Fruit fly (Drosophila melanogaster) whole organism, embryonic: ENCODE data around the gene Polr1C.

ENCODE experiments used
- Atf-2 ChIP-seq: fragments of 200-800 bp; sonication (Bioruptor generic); optimal IDR thresholded peaks from 2 replicates; lab custom pipeline; 2016; ENCODE audit warnings: missing biosample characterization, missing genetic modification characterization
- Bgb ChIP-seq: fragments of 200-800 bp; sonication (Bioruptor generic); IDR thresholded peaks from 2 replicates; pipeline ENCODE4 v1.3.6; 2022; ENCODE audit warnings: missing biosample characterization, missing genetic modification characterization; ENCODE audit not compliant: partially characterized antibody
- CG11085 ChIP-seq: fragments of 200-800 bp; sonication (Bioruptor generic); IDR thresholded peaks from 2 replicates; pipeline ENCODE4 v1.3.6; 2022; ENCODE audit warnings: missing biosample characterization, missing genetic modification characterization
- CG14667 ChIP-seq: fragments of 200-800 bp; sonication (Bioruptor generic); IDR thresholded peaks from 2 replicates; pipeline ENCODE4 v1.3.6; 2022; ENCODE audit warnings: missing biosample characterization, missing genetic modification characterization
- CG15011 ChIP-seq: fragments of 200-800 bp; sonication (Bioruptor generic); optimal IDR thresholded peaks from 3 replicates; lab custom pipeline; 2018; ENCODE audit warnings: missing biosample characterization, mild to moderate bottlenecking, missing genetic modification characterization
- CG16779 ChIP-seq: fragments of 200-800 bp; sonication (Bioruptor generic); IDR thresholded peaks from 2 replicates; pipeline ENCODE4 v1.3.6; 2022; ENCODE audit warnings: missing biosample characterization, missing genetic modification characterization
- CG16863 ChIP-seq: fragments of 200-800 bp; sonication (Bioruptor generic); optimal IDR thresholded peaks from 3 replicates; lab custom pipeline; 2016; ENCODE audit warnings: missing biosample characterization, missing genetic modification characterization
- CG17912 ChIP-seq: fragments of 200-800 bp; sonication (Bioruptor generic); optimal IDR thresholded peaks from 2 replicates; lab custom pipeline; 2018; ENCODE audit warnings: missing biosample characterization, mild to moderate bottlenecking, missing genetic modification characterization
- CG1792 ChIP-seq: fragments of 200-800 bp; sonication (Bioruptor generic); optimal IDR thresholded peaks from 2 replicates; lab custom pipeline; 2016; ENCODE audit warnings: missing biosample characterization, missing genetic modification characterization
- CG2120 ChIP-seq: fragments of 200-800 bp; sonication (Bioruptor generic); optimal IDR thresholded peaks from 3 replicates; lab custom pipeline; 2016; ENCODE audit warnings: missing biosample characterization, missing genetic modification characterization
- CG2712 ChIP-seq: fragments of 200-800 bp; optimal IDR thresholded peaks from 3 replicates; lab custom pipeline; 2019; ENCODE audit warnings: missing biosample characterization, mild to moderate bottlenecking, missing genetic modification characterization, moderate library complexity
- CG31224 ChIP-seq: fragments of 200-800 bp; sonication (Bioruptor generic); IDR thresholded peaks from 2 replicates; pipeline ENCODE4 v1.3.6; 2022; ENCODE audit warnings: missing biosample characterization, missing genetic modification characterization
- CG31441 ChIP-seq: fragments of 200-800 bp; sonication (Bioruptor generic); IDR thresholded peaks from 2 replicates; pipeline ENCODE4 v1.3.6; 2022; ENCODE audit warnings: missing biosample characterization, missing genetic modification characterization
- CG33557 ChIP-seq: fragments of 200-800 bp; sonication (Bioruptor generic); optimal IDR thresholded peaks from 2 replicates; lab custom pipeline; 2019; ENCODE audit warnings: missing biosample characterization, mild to moderate bottlenecking, missing genetic modification characterization, moderate library complexity
- CG34422 ChIP-seq: fragments of 200-800 bp; sonication (Bioruptor generic); IDR thresholded peaks from 3 replicates; pipeline ENCODE4 v1.3.6; 2022; ENCODE audit warnings: missing biosample characterization, missing genetic modification characterization
- CG3838 ChIP-seq: fragments of 200-800 bp; sonication (Bioruptor generic); optimal IDR thresholded peaks from 3 replicates; lab custom pipeline; 2016; ENCODE audit warnings: missing biosample characterization, missing genetic modification characterization
- CG7271 ChIP-seq: fragments of 200-800 bp; sonication (Bioruptor generic); optimal IDR thresholded peaks from 2 replicates; lab custom pipeline; 2018; ENCODE audit warnings: missing biosample characterization, mild to moderate bottlenecking, missing genetic modification characterization, moderate library complexity
- CrebB ChIP-seq: fragments of 200-800 bp; sonication (Bioruptor generic); optimal IDR thresholded peaks from 3 replicates; lab custom pipeline; 2018; ENCODE audit warnings: missing biosample characterization, mild to moderate bottlenecking, missing genetic modification characterization
- Dfd ChIP-seq, 2 experiments: fragments of >200 bp; optimal IDR thresholded peaks; 2 replicates each; lab custom pipeline; 2017; ENCODE audit warnings: missing biosample characterization in 2 of 2, missing genetic modification characterization in 2 of 2
- E2f2 ChIP-seq: fragments of 200-800 bp; sonication (Bioruptor generic); IDR thresholded peaks from 2 replicates; pipeline ENCODE4 v1.3.6; 2022; ENCODE audit warnings: missing biosample characterization, missing genetic modification characterization
- Fer1 ChIP-seq: fragments of 200-800 bp; sonication (Bioruptor generic); optimal IDR thresholded peaks from 2 replicates; lab custom pipeline; 2017; ENCODE audit warnings: missing biosample characterization, mild to moderate bottlenecking, missing genetic modification characterization
- Hr3 ChIP-seq: fragments of 200-800 bp; sonication (Bioruptor generic); optimal IDR thresholded peaks from 3 replicates; lab custom pipeline; 2016; ENCODE audit warnings: missing biosample characterization, missing genetic modification characterization
- Mes4 ChIP-seq: fragments of 200-800 bp; sonication (Bioruptor generic); optimal IDR thresholded peaks from 2 replicates; lab custom pipeline; 2016; ENCODE audit warnings: missing biosample characterization, missing genetic modification characterization
- Opbp ChIP-seq: fragments of 200-800 bp; sonication (Bioruptor generic); IDR thresholded peaks from 3 replicates; pipeline ENCODE4 v1.3.6; 2022; ENCODE audit warnings: missing biosample characterization, missing genetic modification characterization; ENCODE audit not compliant: partially characterized antibody
- PHDP ChIP-seq: fragments of 200-800 bp; sonication (Bioruptor generic); optimal IDR thresholded peaks from 3 replicates; lab custom pipeline; 2018; ENCODE audit warnings: missing biosample characterization, mild to moderate bottlenecking, missing genetic modification characterization, moderate library complexity
- ap ChIP-seq: fragments of 200-800 bp; sonication (Bioruptor generic); IDR thresholded peaks from 2 replicates; pipeline ENCODE4 v1.3.6; 2022; ENCODE audit warnings: missing biosample characterization, missing genetic modification characterization
- bcd ChIP-seq: fragments of 200-800 bp; sonication (Bioruptor generic); optimal IDR thresholded peaks from 2 replicates; lab custom pipeline; 2017; ENCODE audit warnings: missing biosample characterization, mild to moderate bottlenecking, missing genetic modification characterization
- bowl ChIP-seq: fragments of 200-800 bp; sonication (Bioruptor generic); IDR thresholded peaks from 2 replicates; pipeline ENCODE4 v1.3.6; 2022; ENCODE audit warnings: missing biosample characterization, missing genetic modification characterization
- ci ChIP-seq: fragments of 200-800 bp; sonication (Bioruptor generic); IDR thresholded peaks from 3 replicates; pipeline ENCODE4 v1.3.6; 2022; ENCODE audit warnings: missing biosample characterization, missing genetic modification characterization
- dpn ChIP-seq, 2 experiments: fragments of 200-800 bp; sonication (Bioruptor generic); optimal IDR thresholded peaks; 3 replicates each; lab custom pipeline; 2016; ENCODE audit warnings: missing biosample characterization in 2 of 2, missing genetic modification characterization in 2 of 2
- en ChIP-seq: fragments of 200-800 bp; sonication (Bioruptor generic); optimal IDR thresholded peaks from 2 replicates; lab custom pipeline; 2016; ENCODE audit warnings: missing biosample characterization, missing genetic modification characterization
- exex ChIP-seq: fragments of 200-800 bp; sonication (Bioruptor generic); optimal IDR thresholded peaks from 4 replicates; lab custom pipeline; 2018; ENCODE audit warnings: missing biosample characterization, mild to moderate bottlenecking, missing genetic modification characterization, moderate library complexity
- ftz-f1 ChIP-seq: fragments of 200-800 bp; sonication (Bioruptor generic); optimal IDR thresholded peaks from 2 replicates; lab custom pipeline; 2016; ENCODE audit warnings: missing biosample characterization, missing genetic modification characterization
- gce ChIP-seq: fragments of 200-800 bp; sonication (Bioruptor generic); IDR thresholded peaks from 3 replicates; pipeline ENCODE4 v1.3.6; 2022; ENCODE audit warnings: missing biosample characterization, missing genetic modification characterization
- h ChIP-seq: fragments of >200 bp; optimal IDR thresholded peaks from 2 replicates; lab custom pipeline; 2017
- ham ChIP-seq: fragments of 200-800 bp; sonication (Bioruptor generic); IDR thresholded peaks from 2 replicates; pipeline ENCODE4 v1.3.6; 2022; ENCODE audit warnings: missing biosample characterization, missing genetic modification characterization
- kay ChIP-seq: fragments of 200-800 bp; sonication (Bioruptor generic); optimal IDR thresholded peaks from 2 replicates; lab custom pipeline; 2016; ENCODE audit warnings: missing biosample characterization, missing genetic modification characterization
- mam ChIP-seq: fragments of 200-800 bp; sonication (Bioruptor generic); optimal IDR thresholded peaks from 3 replicates; lab custom pipeline; 2016; ENCODE audit warnings: missing biosample characterization, missing genetic modification characterization
- tll ChIP-seq, 2 experiments: fragments of 200-800 bp in 1 of 2; fragments of >200 bp in 1 of 2; sonication (Bioruptor generic) in 1 of 2; optimal IDR thresholded peaks; 2 replicates each; lab custom pipeline; 2017 to 2019; ENCODE audit warnings: missing biosample characterization in 2 of 2, missing genetic modification characterization in 2 of 2, mild to moderate bottlenecking in 1 of 2, moderate library complexity in 1 of 2
- vvl ChIP-seq: fragments of 200-800 bp; sonication (Bioruptor generic); IDR thresholded peaks from 2 replicates; pipeline ENCODE4 v1.3.6; 2022; ENCODE audit warnings: missing biosample characterization, missing genetic modification characterization
- z ChIP-seq: fragments of 200-800 bp; sonication (Bioruptor generic); IDR thresholded peaks from 3 replicates; pipeline ENCODE4 v1.3.6; 2022; ENCODE audit warnings: missing biosample characterization, missing genetic modification characterization

The Polr1C gene

dm6 chr2L:4999389-5000032 is 30.7 kb downstream of the Polr1C start (continued):
- TF ChIP-seq bowl = no peak
- TF ChIP-seq CG31441 = peak; percentile 54; the same call in 1 of the 2 replicates
- TF ChIP-seq CG14667 (GFP tag; lab: Robert Waterston, UW) = peak; percentile 65
- TF ChIP-seq CG7271 (tag; lab: Kevin White, UChicago) = no peak
- TF ChIP-seq mam (GFP tag; lab: Kevin White, UChicago) = peak; percentile 64
- peak; percentile 77 for TF ChIP-seq CG2120 (GFP tag; lab: Kevin White, UChicago)
- no peak for TF ChIP-seq Opbp (GFP tag; lab: Robert Waterston, UW)
- TF ChIP-seq Bgb (GFP tag; lab: Robert Waterston, UW) = no peak
- TF ChIP-seq en (GFP tag; lab: Kevin White, UChicago) = peak; percentile 16
- peak; percentile 54; the same call in 1 of the 2 replicates for TF ChIP-seq CG31224 (GFP tag; lab: Robert Waterston, UW)
- TF ChIP-seq CG11085 (GFP tag; lab: Robert Waterston, UW) = no peak
- no peak for TF ChIP-seq h (lab: Kevin White, UChicago)
- peak; percentile 19; the same call in 1 of the 2 replicates for TF ChIP-seq E2f2 (GFP tag; lab: Robert Waterston, UW)
- TF ChIP-seq Hr3 (GFP tag; lab: Kevin White, UChicago) = peak; percentile 46
- peak; percentile 81 for TF ChIP-seq ci (GFP tag; lab: Robert Waterston, UW)
- TF ChIP-seq CrebB (tag; lab: Kevin White, UChicago) = no peak
- peak; percentile 37 for TF ChIP-seq CG1792 (GFP tag; lab: Kevin White, UChicago)
- TF ChIP-seq tll (GFP tag; optimal IDR thresholded peaks at IDR 0.05; lab: Kevin White, UChicago) = no peak
- TF ChIP-seq ham (GFP tag; lab: Robert Waterston, UW) = no peak
- 0 out of 2 replicates have a peak, but pooled peaks have one; percentile 63 for TF ChIP-seq CG16779 (GFP tag; lab: Robert Waterston, UW)
- no peak for TF ChIP-seq CG17912 (GFP tag; lab: Kevin White, UChicago)
- peak; percentile 38 for TF ChIP-seq CG15011 (GFP tag; lab: Kevin White, UChicago)
- peak; percentile 72 for TF ChIP-seq CG2712
- no peak for TF ChIP-seq CG3838 (GFP tag; lab: Kevin White, UChicago)
- peak; percentile 49; the same call in 1 of the 2 replicates for TF ChIP-seq ap (GFP tag; lab: Robert Waterston, UW)
- TF ChIP-seq dpn (GFP tag; optimal IDR thresholded peaks at IDR 0.05; lab: Kevin White, UChicago) = peak; percentile 67 to 75
- TF ChIP-seq gce = peak; percentile 37; the same call in 2 of the 3 replicates
- TF ChIP-seq bcd (GFP tag; lab: Kevin White, UChicago) = peak; percentile 74
- TF ChIP-seq kay (GFP tag; lab: Kevin White, UChicago) = no peak
- no peak for TF ChIP-seq Dfd (GFP tag; optimal IDR thresholded peaks at IDR 0.05; lab: Kevin White, UChicago)
- TF ChIP-seq vvl (GFP tag; lab: Robert Waterston, UW) = peak; percentile 90
- peak; percentile 77 for TF ChIP-seq exex (tag; lab: Kevin White, UChicago)
- TF ChIP-seq CG34422 = peak; percentile 74; the same call in 2 of the 3 replicates
- no peak for TF ChIP-seq ftz-f1 (GFP tag; lab: Kevin White, UChicago)
- peak; percentile 56 for TF ChIP-seq Mes4 (GFP tag; lab: Kevin White, UChicago)
- peak; percentile 55 for TF ChIP-seq PHDP (tag; lab: Kevin White, UChicago)
- peak; percentile 23 for TF ChIP-seq Atf-2 (GFP tag; lab: Kevin White, UChicago)
- peak; percentile 41 for TF ChIP-seq Fer1 (GFP tag; lab: Kevin White, UChicago)
- TF ChIP-seq CG16863 (GFP tag; lab: Kevin White, UChicago) = peak; percentile 55
- no peak for TF ChIP-seq z
- TF ChIP-seq CG33557 (GFP tag; lab: Kevin White, UChicago) = peak; percentile 13
